Worm (Caenorhabditis elegans) whole organism, late embryonic: Measurements from ENCODE around the gene ZC84.7.

ENCODE experiments used
- ceh-48 ChIP-seq: sonication (generic microtip); optimal IDR thresholded peaks from 2 replicates; lab custom pipeline; 2016; ENCODE audit warnings: missing genetic modification characterization, inconsistent platforms, missing compliant biosample characterization
- dmd-4 ChIP-seq: sonication (generic microtip); optimal IDR thresholded peaks from 2 replicates; lab custom pipeline; 2016; ENCODE audit warnings: borderline replicate concordance, missing genetic modification characterization, missing compliant biosample characterization
- elt-2 ChIP-seq: sonication (generic microtip); optimal IDR thresholded peaks from 2 replicates; lab custom pipeline; 2016; ENCODE audit warnings: missing genetic modification reagents, missing genetic modification characterization, missing compliant biosample characterization
- nhr-11 ChIP-seq: fragments of 150-350 bp; optimal IDR thresholded peaks from 2 replicates; lab custom pipeline; 2014; ENCODE audit warnings: missing biosample characterization, missing genetic modification characterization
- odd-2 ChIP-seq: sonication (generic microtip); optimal IDR thresholded peaks from 2 replicates; lab custom pipeline; 2017; ENCODE audit warnings: antibody characterized with exemption, mild to moderate bottlenecking, missing genetic modification characterization, missing compliant biosample characterization
- pag-3 ChIP-seq: sonication (generic microtip); optimal IDR thresholded peaks from 2 replicates; lab custom pipeline; 2016; ENCODE audit warnings: missing compliant biosample characterization, missing genetic modification characterization, borderline replicate concordance
- pha-4 ChIP-seq: fragments of 150-350 bp; optimal IDR thresholded peaks from 2 replicates; lab custom pipeline; 2018; ENCODE audit warnings: missing biosample characterization, missing genetic modification reagents, missing genetic modification characterization
- tbx-2 ChIP-seq: sonication (generic microtip); optimal IDR thresholded peaks from 2 replicates; lab custom pipeline; 2016; ENCODE audit warnings: missing genetic modification characterization, missing compliant biosample characterization

- TF ChIP-seq dmd-4 (tag; lab: Kevin White, UChicago) (no peak), elt-2 (tag; lab: Kevin White, UChicago) (no peak), pha-4 (no peak), tbx-2 (tag; lab: Kevin White, UChicago) (no peak), odd-2 (tag; lab: Kevin White, UChicago) (no peak), nhr-11 (tag; lab: Kevin White, UChicago) (no peak), pag-3 (tag; lab: Kevin White, UChicago) (no peak), ceh-48 (tag; lab: Kevin White, UChicago) (no peak)
Observed at ce11 chrIII:9237626-9238025, 51.8 kb downstream of the ZC84.7 start.
